Worm (Caenorhabditis elegans): Measurements from ENCODE around the gene F28A10.7.

The F28A10.7 gene

ce11 chrII:808457-808856, 37.1 kb downstream of the F28A10.7 start, which contains the start of gene F46F5.11:
Gene F46F5.11, plus strand, starts transcription at chrII:808757.
- no peak for TF ChIP-seq tbx-2 (tag; optimal IDR thresholded peaks at IDR 0.05)
- TF ChIP-seq sox-4 (tag; optimal IDR thresholded peaks at IDR 0.05) = no peak
- no peak for TF ChIP-seq ces-1 (GFP tag; optimal IDR thresholded peaks at IDR 0.05)
- no peak for TF ChIP-seq sup-37 (GFP tag; optimal IDR thresholded peaks at IDR 0.05)
- no peak for TF ChIP-seq ztf-11 (tag; optimal IDR thresholded peaks at IDR 0.05)
- TF ChIP-seq fkh-8 (tag; optimal IDR thresholded peaks at IDR 0.05) = no peak
- no peak for TF ChIP-seq dpl-1 (GFP tag; optimal IDR thresholded peaks at IDR 0.05)
- no peak for TF ChIP-seq pqm-1 (tag; optimal IDR thresholded peaks at IDR 0.05)

- TF ChIP-seq fkh-10 (GFP tag; optimal IDR thresholded peaks at IDR 0.05) = no peak
- no peak for TF ChIP-seq fkh-8 (tag; optimal IDR thresholded peaks at IDR 0.05)
- TF ChIP-seq nhr-20 (tag; optimal IDR thresholded peaks at IDR 0.05) = no peak
- TF ChIP-seq ceh-82 (tag; optimal IDR thresholded peaks at IDR 0.05) = no peak
- no peak for TF ChIP-seq jun-1 (tag; optimal IDR thresholded peaks at IDR 0.05)
- no peak for TF ChIP-seq hlh-4 (tag; optimal IDR thresholded peaks at IDR 0.05)
- TF ChIP-seq sptf-1 (tag; optimal IDR thresholded peaks at IDR 0.05) = no peak
- TF ChIP-seq nhr-237 (tag; optimal IDR thresholded peaks at IDR 0.05) = no peak
- TF ChIP-seq egl-27 (tag; optimal IDR thresholded peaks at IDR 0.05) = no peak
- no peak for TF ChIP-seq tbx-2 (tag; optimal IDR thresholded peaks at IDR 0.05)
- TF ChIP-seq nhr-71 (tag; optimal IDR thresholded peaks at IDR 0.05) = no peak
Observed at ce11 chrII:803009-803408, 42.5 kb downstream of the F28A10.7 start, which contains the start of gene F46F5.13. Gene F46F5.13, plus strand, starts transcription at chrII:803309.

ce11 chrII:799700-800099, 45.8 kb downstream of the F28A10.7 start, which contains the start of gene F46F5.14:
Gene F46F5.14, plus strand, starts transcription at chrII:800000.
- TF ChIP-seq lin-14 (GFP tag; optimal IDR thresholded peaks at IDR 0.05) (no peak), lin-39 (tag; optimal IDR thresholded peaks at IDR 0.05) (no peak)

ce11 chrII:797445-797844, 48.1 kb downstream of the F28A10.7 start:
- no peak for TF ChIP-seq lsy-2 (tag; optimal IDR thresholded peaks at IDR 0.05)
- no peak for TF ChIP-seq rnt-1 (tag; optimal IDR thresholded peaks at IDR 0.05)
- TF ChIP-seq snpc-4 (tag; optimal IDR thresholded peaks at IDR 0.05) = no peak
- no peak for TF ChIP-seq nhr-77 (tag; optimal IDR thresholded peaks at IDR 0.05)
- TF ChIP-seq lir-3 (tag; optimal IDR thresholded peaks at IDR 0.05; ENCODE audit: poor library complexity) = no peak
- TF ChIP-seq ceh-90 (tag; optimal IDR thresholded peaks at IDR 0.05) = no peak
- TF ChIP-seq sox-4 (tag; optimal IDR thresholded peaks at IDR 0.05) = no peak
- no peak for TF ChIP-seq mep-1 (tag; optimal IDR thresholded peaks at IDR 0.05)
- TF ChIP-seq swsn-7 (tag; optimal IDR thresholded peaks at IDR 0.05) = no peak
- TF ChIP-seq ztf-11 (tag; optimal IDR thresholded peaks at IDR 0.05) = no peak
- TF ChIP-seq elt-3 (tag; optimal IDR thresholded peaks at IDR 0.05) = no peak
- TF ChIP-seq nhr-20 (tag; optimal IDR thresholded peaks at IDR 0.05) = no peak
- TF ChIP-seq nhr-76 (tag; optimal IDR thresholded peaks at IDR 0.05) = no peak
- TF ChIP-seq ama-1 (optimal IDR thresholded peaks at IDR 0.05) = no peak
- no peak for TF ChIP-seq tbx-2 (tag; optimal IDR thresholded peaks at IDR 0.05)
- TF ChIP-seq lin-35 (GFP tag; optimal IDR thresholded peaks at IDR 0.05) = no peak

DNA sequence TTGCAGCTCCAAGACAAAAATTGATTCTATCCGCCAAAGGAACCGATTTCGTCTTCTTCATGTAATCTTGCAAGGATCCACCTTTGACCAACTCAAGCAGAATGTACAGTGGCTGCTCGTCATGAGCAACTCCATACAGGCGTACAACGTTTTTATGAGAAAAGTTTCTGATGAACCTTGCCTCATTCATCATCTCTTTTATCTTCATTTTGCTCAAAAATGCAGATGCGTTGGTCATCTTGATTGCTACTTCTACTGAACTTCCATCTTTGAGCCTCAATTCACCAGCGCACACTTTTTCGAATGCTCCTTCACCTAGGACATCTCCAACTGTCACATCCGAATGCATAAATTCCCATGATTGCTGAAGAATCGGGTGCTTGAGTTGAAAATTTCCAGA, 48.6 kb downstream of the F28A10.7 start:
- TF ChIP-seq lir-3 (tag; optimal IDR thresholded peaks at IDR 0.05; ENCODE audit: poor library complexity) (no peak), ets-5 (GFP tag; IDR thresholded peaks at IDR 0.05) (no peak), nhr-19 (GFP tag; conservative IDR thresholded peaks at IDR 0.05) (no peak), tlp-1 (tag; optimal IDR thresholded peaks at IDR 0.05) (no peak), ceh-90 (tag; optimal IDR thresholded peaks at IDR 0.05) (no peak), jun-1 (tag; optimal IDR thresholded peaks at IDR 0.05) (no peak), egl-27 (tag; optimal IDR thresholded peaks at IDR 0.05) (no peak), tbx-2 (tag; optimal IDR thresholded peaks at IDR 0.05) (no peak), nhr-77 (tag; optimal IDR thresholded peaks at IDR 0.05) (no peak), nhr-12 (tag; optimal IDR thresholded peaks at IDR 0.05) (no peak), egl-13 (tag; optimal IDR thresholded peaks at IDR 0.05) (no peak), ces-1 (GFP tag; optimal IDR thresholded peaks at IDR 0.05) (no peak), nhr-71 (tag; optimal IDR thresholded peaks at IDR 0.05) (no peak), C04F5.9 (tag; optimal IDR thresholded peaks at IDR 0.05) (no peak), ceh-82 (tag; optimal IDR thresholded peaks at IDR 0.05) (no peak), nhr-85 (tag) (no peak), ceh-63 (GFP tag; optimal IDR thresholded peaks at IDR 0.05) (no peak), xbp-1 (tag; optimal IDR thresholded peaks at IDR 0.05) (no peak), snpc-4 (tag; optimal IDR thresholded peaks at IDR 0.05) (no peak)
